Worm (Caenorhabditis elegans) whole organism, early embryonic: Measurements from ENCODE around the gene Y38H6C.9.

ENCODE experiments used
- B0310.2 ChIP-seq: sonication (generic microtip); optimal IDR thresholded peaks from 2 replicates; lab custom pipeline; 2016; ENCODE audit warnings: mild to moderate bottlenecking, missing genetic modification characterization, missing compliant biosample characterization
- F13C5.2 ChIP-seq: sonication (generic microtip); optimal IDR thresholded peaks from 2 replicates; lab custom pipeline; 2017; ENCODE audit warnings: mild to moderate bottlenecking, missing genetic modification characterization, inconsistent platforms, missing compliant biosample characterization
- ama-1 ChIP-seq: fragments of 150-350 bp; optimal IDR thresholded peaks from 2 replicates; lab custom pipeline; 2014
- ceh-13 ChIP-seq: fragments of 200-800 bp; sonication (Bioruptor generic); optimal IDR thresholded peaks from 2 replicates; lab custom pipeline; 2018; ENCODE audit warnings: mild to moderate bottlenecking, missing genetic modification characterization, missing compliant biosample characterization
- flt-1 ChIP-seq: fragments of 200-800 bp; sonication (Bioruptor generic); IDR thresholded peaks from 2 replicates; pipeline ENCODE4 v1.3.6; 2022; ENCODE audit warnings: missing genetic modification characterization, missing compliant biosample characterization
- hmbx-1 ChIP-seq: sonication (generic microtip); optimal IDR thresholded peaks from 2 replicates; lab custom pipeline; 2016; ENCODE audit warnings: mild to moderate bottlenecking, missing genetic modification characterization, missing compliant biosample characterization
- hmg-4 ChIP-seq: fragments of 200-800 bp; sonication (Bioruptor generic); optimal IDR thresholded peaks from 2 replicates; lab custom pipeline; 2018; ENCODE audit warnings: mild to moderate bottlenecking, missing genetic modification characterization, missing compliant biosample characterization
- hnd-1 ChIP-seq: sonication (generic microtip); optimal IDR thresholded peaks from 2 replicates; lab custom pipeline; 2016; ENCODE audit warnings: missing genetic modification characterization, missing compliant biosample characterization
- scrt-1 ChIP-seq: fragments of 200-800 bp; sonication (Bioruptor generic); IDR thresholded peaks from 2 replicates; pipeline ENCODE4 v1.3.6; 2022; ENCODE audit warnings: missing genetic modification characterization, missing compliant biosample characterization
- tbx-11 ChIP-seq: fragments of 200-800 bp; sonication (Bioruptor generic); IDR thresholded peaks from 2 replicates; pipeline ENCODE4 v1.3.6; 2022; ENCODE audit warnings: missing genetic modification characterization, missing compliant biosample characterization
- tra-4 ChIP-seq: sonication (generic microtip); optimal IDR thresholded peaks from 2 replicates; lab custom pipeline; 2017; ENCODE audit warnings: missing genetic modification characterization, missing compliant biosample characterization

ce11 chrV:20547048-20547447, 25.0 kb upstream of the Y38H6C.9 start, which contains the start of gene Y38H6C.18:
- no peak for TF ChIP-seq ama-1
- no peak for TF ChIP-seq hmbx-1 (tag; lab: Kevin White, UChicago)
- no peak for TF ChIP-seq tbx-11 (GFP tag; lab: Robert Waterston, UW)
- no peak for TF ChIP-seq ceh-13 (GFP tag; lab: Kevin White, UChicago)
- no peak for TF ChIP-seq flt-1
- TF ChIP-seq F13C5.2: no peak
- no peak for TF ChIP-seq hmg-4 (GFP tag; lab: Kevin White, UChicago)
- TF ChIP-seq tra-4 (tag; lab: Kevin White, UChicago): no peak
- TF ChIP-seq B0310.2 (tag; lab: Kevin White, UChicago): no peak
- no peak for TF ChIP-seq hnd-1 (tag; lab: Kevin White, UChicago)
- TF ChIP-seq scrt-1 (GFP tag; lab: Robert Waterston, UW): no peak
